Worm (Caenorhabditis elegans): Measurements from ENCODE around the gene Y45F10A.7.

ce11 chrIV:13505662-13506061, 13.3 kb downstream of the Y45F10A.7 start, which contains the start of gene nlp-17:
- TF ChIP-seq flt-1 (GFP tag; IDR thresholded peaks at IDR 0.05) (no peak), T22C8.4 (GFP tag; IDR thresholded peaks at IDR 0.05) (no peak), klf-2 (GFP tag; conservative IDR thresholded peaks at IDR 0.05) (no peak), cog-1 (tag; optimal IDR thresholded peaks at IDR 0.05) (no peak), ref-1 (GFP tag; conservative IDR thresholded peaks at IDR 0.05) (no peak)

All from whole organism, midembryonic.